Fruit fly (Drosophila melanogaster) whole organism, adult: ENCODE measurements around the gene ACXB.

Experiments
- CG11617 ChIP-seq: fragments of 200-800 bp; sonication (Bioruptor generic); optimal IDR thresholded peaks from 2 replicates; lab custom pipeline; 2017; ENCODE audit warnings: mild to moderate bottlenecking, missing biosample characterization, missing genetic modification reagents, missing genetic modification characterization
- CG12768 ChIP-seq: fragments of 200-800 bp; sonication (Bioruptor generic); optimal IDR thresholded peaks from 2 replicates; lab custom pipeline; 2017; ENCODE audit warnings: missing biosample characterization, missing genetic modification characterization, mild to moderate bottlenecking, moderate library complexity, missing genetic modification reagents
- CG14711 ChIP-seq: fragments of 200-800 bp; sonication (Bioruptor generic); optimal IDR thresholded peaks from 2 replicates; lab custom pipeline; 2018; ENCODE audit warnings: missing biosample characterization, mild to moderate bottlenecking, missing genetic modification characterization, moderate library complexity
- CG1620 ChIP-seq: fragments of 200-800 bp; sonication (Bioruptor generic); optimal IDR thresholded peaks from 2 replicates; lab custom pipeline; 2016; ENCODE audit warnings: missing biosample characterization, missing genetic modification characterization
- CG33017 ChIP-seq: fragments of 200-800 bp; sonication (Bioruptor generic); optimal IDR thresholded peaks from 2 replicates; lab custom pipeline; 2018; ENCODE audit warnings: missing biosample characterization, mild to moderate bottlenecking, missing genetic modification characterization, moderate library complexity
- CG5204 ChIP-seq: fragments of 200-800 bp; sonication (Bioruptor generic); optimal IDR thresholded peaks from 2 replicates; lab custom pipeline; 2016; ENCODE audit warnings: missing biosample characterization, missing genetic modification characterization
- CG7045 ChIP-seq: fragments of 200-800 bp; sonication (Bioruptor generic); optimal IDR thresholded peaks from 2 replicates; lab custom pipeline; 2017; ENCODE audit warnings: missing biosample characterization, mild to moderate bottlenecking, missing genetic modification characterization
- CG7101 ChIP-seq: fragments of 200-800 bp; sonication (Bioruptor generic); optimal IDR thresholded peaks from 2 replicates; lab custom pipeline; 2018; ENCODE audit warnings: missing biosample characterization, mild to moderate bottlenecking, missing genetic modification characterization, moderate library complexity
- Clk ChIP-seq: fragments of 200-800 bp; sonication (Bioruptor generic); optimal IDR thresholded peaks from 2 replicates; lab custom pipeline; 2017; ENCODE audit warnings: missing biosample characterization, missing genetic modification characterization
- Crg-1 ChIP-seq: fragments of 200-800 bp; sonication (Bioruptor generic); optimal IDR thresholded peaks from 2 replicates; lab custom pipeline; 2016; ENCODE audit warnings: missing biosample characterization, missing genetic modification characterization
- Hr96 ChIP-seq: fragments of 200-800 bp; sonication (Bioruptor generic); optimal IDR thresholded peaks from 2 replicates; lab custom pipeline; 2016; ENCODE audit warnings: missing biosample characterization, missing genetic modification characterization
- Mnt ChIP-seq: fragments of 200-800 bp; sonication (Bioruptor generic); optimal IDR thresholded peaks from 2 replicates; lab custom pipeline; 2016; ENCODE audit warnings: missing biosample characterization, mild to moderate bottlenecking, missing genetic modification characterization
- bab1 ChIP-seq: fragments of 200-800 bp; sonication (Bioruptor generic); optimal IDR thresholded peaks from 3 replicates; lab custom pipeline; 2019; ENCODE audit warnings: missing biosample characterization, mild to moderate bottlenecking, missing genetic modification characterization, moderate library complexity
- cic ChIP-seq: fragments of 200-800 bp; sonication (Bioruptor generic); optimal IDR thresholded peaks from 2 replicates; lab custom pipeline; 2017; ENCODE audit warnings: missing biosample characterization, mild to moderate bottlenecking, missing genetic modification characterization, moderate library complexity
- cnc ChIP-seq, 2 experiments: fragments of >200 bp; optimal IDR thresholded peaks; 2 replicates each; lab custom pipeline; 2017
- kay ChIP-seq: fragments of 200-800 bp; sonication (Bioruptor generic); peaks from one replicate; lab custom pipeline; 2016; ENCODE audit warnings: missing biosample characterization, missing genetic modification characterization, borderline replicate concordance
- ovo ChIP-seq: fragments of 200-800 bp; sonication (Bioruptor generic); optimal IDR thresholded peaks from 2 replicates; lab custom pipeline; 2016; ENCODE audit warnings: missing biosample characterization, missing genetic modification characterization
- pad ChIP-seq: fragments of 200-800 bp; sonication (Bioruptor generic); optimal IDR thresholded peaks from 3 replicates; lab custom pipeline; 2017; ENCODE audit warnings: missing biosample characterization, missing genetic modification characterization, mild to moderate bottlenecking, moderate library complexity, missing genetic modification reagents
- tj ChIP-seq: fragments of 200-800 bp; sonication (Bioruptor generic); optimal IDR thresholded peaks from 3 replicates; lab custom pipeline; 2017; ENCODE audit warnings: missing biosample characterization, mild to moderate bottlenecking, missing genetic modification characterization, moderate library complexity
- toe ChIP-seq: fragments of 200-800 bp; sonication (Bioruptor generic); optimal IDR thresholded peaks from 2 replicates; lab custom pipeline; 2016; ENCODE audit warnings: missing biosample characterization, missing genetic modification characterization

The ACXB gene

dm6 chr2L:12916514-12916913 lies at the start of gene ACXB:
ACXB (plus strand) TSS chr2L:12916814.
- TF ChIP-seq CG1620 (GFP tag; lab: Kevin White, UChicago) (no peak), CG14711 (tag; lab: Kevin White, UChicago) (no peak), cic (GFP tag; lab: Kevin White, UChicago) (no peak), toe (GFP tag; lab: Kevin White, UChicago) (no peak), Clk (no peak), bab1 (GFP tag; lab: Kevin White, UChicago) (no peak), Crg-1 (GFP tag; lab: Kevin White, UChicago) (no peak), CG12768 (GFP tag; lab: Kevin White, UChicago) (no peak), cnc (optimal IDR thresholded peaks at IDR 0.05; lab: Kevin White, UChicago) (no peak), CG33017 (tag; lab: Kevin White, UChicago) (no peak), CG7101 (tag; lab: Kevin White, UChicago) (no peak), CG5204 (no peak), pad (GFP tag; lab: Kevin White, UChicago) (no peak)

dm6 chr2L:12867482-12867881 lies 49.1 kb upstream of the ACXB start:
- no peak for TF ChIP-seq CG33017 (tag; lab: Kevin White, UChicago)
- TF ChIP-seq bab1 (GFP tag; lab: Kevin White, UChicago), result no peak
- no peak for TF ChIP-seq Hr96 (GFP tag; lab: Kevin White, UChicago)
- TF ChIP-seq ovo (GFP tag; lab: Kevin White, UChicago), result no peak
- TF ChIP-seq kay (GFP tag; lab: Kevin White, UChicago), result no peak
- no peak for TF ChIP-seq CG14711 (tag; lab: Kevin White, UChicago)
- no peak for TF ChIP-seq CG7045 (GFP tag; lab: Kevin White, UChicago)
- TF ChIP-seq Crg-1 (GFP tag; lab: Kevin White, UChicago), result no peak
- TF ChIP-seq tj (GFP tag; lab: Kevin White, UChicago), result no peak
- no peak for TF ChIP-seq CG12768 (GFP tag; lab: Kevin White, UChicago)
- no peak for TF ChIP-seq cnc (optimal IDR thresholded peaks at IDR 0.05; lab: Kevin White, UChicago)
- TF ChIP-seq cic (GFP tag; lab: Kevin White, UChicago), result no peak
- TF ChIP-seq CG1620 (GFP tag; lab: Kevin White, UChicago), result no peak

dm6 chr2L:12880429-12880828 lies 36.2 kb upstream of the ACXB start:
- no peak for TF ChIP-seq CG12768 (GFP tag; lab: Kevin White, UChicago)
- TF ChIP-seq CG14711 (tag; lab: Kevin White, UChicago), result no peak
- no peak for TF ChIP-seq bab1 (GFP tag; lab: Kevin White, UChicago)
- TF ChIP-seq CG33017 (tag; lab: Kevin White, UChicago), result no peak
- no peak for TF ChIP-seq CG7101 (tag; lab: Kevin White, UChicago)
- TF ChIP-seq kay (GFP tag; lab: Kevin White, UChicago), result no peak
- TF ChIP-seq Clk, result no peak
- no peak for TF ChIP-seq CG5204
- no peak for TF ChIP-seq tj (GFP tag; lab: Kevin White, UChicago)
- no peak for TF ChIP-seq CG7045 (GFP tag; lab: Kevin White, UChicago)
- TF ChIP-seq cnc (optimal IDR thresholded peaks at IDR 0.05; lab: Kevin White, UChicago), result no peak
- TF ChIP-seq CG1620 (GFP tag; lab: Kevin White, UChicago), result no peak
- no peak for TF ChIP-seq CG11617 (GFP tag; lab: Kevin White, UChicago)
- no peak for TF ChIP-seq toe (GFP tag; lab: Kevin White, UChicago)
- no peak for TF ChIP-seq cic (GFP tag; lab: Kevin White, UChicago)
- no peak for TF ChIP-seq ovo (GFP tag; lab: Kevin White, UChicago)
- TF ChIP-seq pad (GFP tag; lab: Kevin White, UChicago), result no peak
- no peak for TF ChIP-seq Hr96 (GFP tag; lab: Kevin White, UChicago)
- TF ChIP-seq Crg-1 (GFP tag; lab: Kevin White, UChicago), result no peak
- no peak for TF ChIP-seq Mnt

dm6 chr2L:12891651-12892050 lies 25.0 kb upstream of the ACXB start:
- TF ChIP-seq CG7045 (GFP tag; lab: Kevin White, UChicago) (no peak), CG33017 (tag; lab: Kevin White, UChicago) (no peak), CG12768 (GFP tag; lab: Kevin White, UChicago) (no peak), tj (GFP tag; lab: Kevin White, UChicago) (no peak), Crg-1 (GFP tag; lab: Kevin White, UChicago) (no peak), CG11617 (GFP tag; lab: Kevin White, UChicago) (no peak), cic (GFP tag; lab: Kevin White, UChicago) (no peak), CG1620 (GFP tag; lab: Kevin White, UChicago) (no peak), ovo (GFP tag; lab: Kevin White, UChicago) (no peak), cnc (optimal IDR thresholded peaks at IDR 0.05; lab: Kevin White, UChicago) (no peak), toe (GFP tag; lab: Kevin White, UChicago) (no peak), Clk (no peak), CG7101 (tag; lab: Kevin White, UChicago) (no peak), kay (GFP tag; lab: Kevin White, UChicago) (no peak), Mnt (no peak), Hr96 (GFP tag; lab: Kevin White, UChicago) (no peak)

- TF ChIP-seq CG33017 (tag; lab: Kevin White, UChicago) (no peak), Hr96 (GFP tag; lab: Kevin White, UChicago) (no peak), CG14711 (tag; lab: Kevin White, UChicago) (no peak), CG7101 (tag; lab: Kevin White, UChicago) (no peak), kay (GFP tag; lab: Kevin White, UChicago) (no peak), cnc (optimal IDR thresholded peaks at IDR 0.05; lab: Kevin White, UChicago) (no peak), pad (GFP tag; lab: Kevin White, UChicago) (no peak), CG7045 (GFP tag; lab: Kevin White, UChicago) (no peak)
Measured at dm6 chr2L:12912230-12912629, 4.4 kb upstream of the ACXB start, which contains the start of gene ACXC. ACXC (plus strand) TSS chr2L:12912530.
